Fruit fly (Drosophila melanogaster) whole organism, embryonic: ENCODE measurements around the gene CG45065.

ENCODE experiments used
- CG10147 ChIP-seq: fragments of 200-800 bp; sonication (Bioruptor generic); optimal IDR thresholded peaks from 2 replicates; lab custom pipeline; 2019; ENCODE audit warnings: missing biosample characterization, mild to moderate bottlenecking, missing genetic modification characterization, moderate library complexity
- CG10366 ChIP-seq: fragments of 200-800 bp; sonication (Bioruptor generic); IDR thresholded peaks from 2 replicates; pipeline ENCODE4 v1.3.6; 2022; ENCODE audit warnings: missing biosample characterization, missing genetic modification characterization
- CG10565 ChIP-seq: fragments of 200-800 bp; sonication (Bioruptor generic); optimal IDR thresholded peaks from 3 replicates; lab custom pipeline; 2016; ENCODE audit warnings: missing biosample characterization, mild to moderate bottlenecking, missing genetic modification characterization
- CG12391 ChIP-seq: fragments of 200-800 bp; sonication (Bioruptor generic); optimal IDR thresholded peaks from 3 replicates; lab custom pipeline; 2018; ENCODE audit warnings: missing biosample characterization, mild to moderate bottlenecking, missing genetic modification characterization, moderate library complexity
- CG13296 ChIP-seq: fragments of 200-800 bp; sonication (Bioruptor generic); optimal IDR thresholded peaks from 3 replicates; lab custom pipeline; 2018; ENCODE audit warnings: missing biosample characterization, mild to moderate bottlenecking, missing genetic modification characterization
- CG17328 ChIP-seq: fragments of 200-800 bp; sonication (Bioruptor generic); IDR thresholded peaks from 2 replicates; pipeline ENCODE4 v1.3.6; 2022; ENCODE audit warnings: missing biosample characterization, missing genetic modification characterization
- CG2129 ChIP-seq: fragments of 200-800 bp; sonication (Bioruptor generic); IDR thresholded peaks from 2 replicates; pipeline ENCODE4 v1.3.6; 2022; ENCODE audit warnings: missing biosample characterization, missing genetic modification characterization; ENCODE audit not compliant: partially characterized antibody
- CG2202 ChIP-seq: fragments of 200-800 bp; sonication (Bioruptor generic); optimal IDR thresholded peaks from 2 replicates; lab custom pipeline; 2018; ENCODE audit warnings: missing biosample characterization, mild to moderate bottlenecking, missing genetic modification characterization
- CG2712 ChIP-seq: fragments of 200-800 bp; optimal IDR thresholded peaks from 3 replicates; lab custom pipeline; 2019; ENCODE audit warnings: missing biosample characterization, mild to moderate bottlenecking, missing genetic modification characterization, moderate library complexity
- CG2889 ChIP-seq: fragments of 200-800 bp; sonication (Bioruptor generic); IDR thresholded peaks from 3 replicates; pipeline ENCODE4 v1.3.6; 2022; ENCODE audit warnings: missing biosample characterization, missing genetic modification characterization
- CG30403 ChIP-seq: fragments of 200-800 bp; sonication (Bioruptor generic); optimal IDR thresholded peaks from 3 replicates; lab custom pipeline; 2016; ENCODE audit warnings: missing biosample characterization, missing genetic modification characterization
- CG30431 ChIP-seq: fragments of 200-800 bp; sonication (Bioruptor generic); optimal IDR thresholded peaks from 2 replicates; lab custom pipeline; 2017; ENCODE audit warnings: missing biosample characterization, missing genetic modification characterization
- CG31441 ChIP-seq: fragments of 200-800 bp; sonication (Bioruptor generic); IDR thresholded peaks from 2 replicates; pipeline ENCODE4 v1.3.6; 2022; ENCODE audit warnings: missing biosample characterization, missing genetic modification characterization
- CG3163 ChIP-seq: fragments of 200-800 bp; sonication (Bioruptor generic); optimal IDR thresholded peaks from 3 replicates; lab custom pipeline; 2016; ENCODE audit warnings: missing biosample characterization, missing genetic modification characterization
- CG32772 ChIP-seq: fragments of 200-800 bp; sonication (Bioruptor generic); IDR thresholded peaks from 2 replicates; pipeline ENCODE4 v1.3.6; 2022; ENCODE audit warnings: missing biosample characterization, missing genetic modification characterization
- CG34224 ChIP-seq: fragments of 200-800 bp; sonication (Bioruptor generic); IDR thresholded peaks from 3 replicates; pipeline ENCODE4 v1.3.6; 2022; ENCODE audit warnings: missing biosample characterization, missing genetic modification characterization; ENCODE audit not compliant: partially characterized antibody
- CG3995 ChIP-seq: fragments of 200-800 bp; sonication (Bioruptor generic); optimal IDR thresholded peaks from 3 replicates; lab custom pipeline; 2016; ENCODE audit warnings: missing biosample characterization, missing genetic modification characterization
- CG4404 ChIP-seq: fragments of 200-800 bp; sonication (Bioruptor generic); IDR thresholded peaks from 2 replicates; pipeline ENCODE4 v1.3.6; 2022; ENCODE audit warnings: missing biosample characterization, missing genetic modification characterization
- CG4617 ChIP-seq: fragments of 200-800 bp; sonication (Bioruptor generic); optimal IDR thresholded peaks from 3 replicates; lab custom pipeline; 2016; ENCODE audit warnings: missing biosample characterization, missing genetic modification characterization, borderline replicate concordance
- CG4707 ChIP-seq: fragments of 200-800 bp; sonication (Bioruptor generic); optimal IDR thresholded peaks from 2 replicates; lab custom pipeline; 2018; ENCODE audit warnings: missing biosample characterization, mild to moderate bottlenecking, missing genetic modification characterization, moderate library complexity
- CG6175 ChIP-seq: fragments of 200-800 bp; sonication (Bioruptor generic); IDR thresholded peaks from 3 replicates; pipeline ENCODE4 v1.3.6; 2022; ENCODE audit warnings: missing biosample characterization, missing genetic modification characterization
- CG8290 ChIP-seq, 3 experiments: fragments of 200-800 bp; sonication (Bioruptor generic); optimal IDR thresholded peaks; 2 replicates each; lab custom pipeline; 2016 to 2019; ENCODE audit warnings: missing biosample characterization in 3 of 3, missing genetic modification characterization in 3 of 3, mild to moderate bottlenecking in 2 of 3, moderate library complexity in 1 of 3
- CoRest ChIP-seq: fragments of 200-800 bp; sonication (Bioruptor generic); optimal IDR thresholded peaks from 3 replicates; lab custom pipeline; 2018; ENCODE audit warnings: missing biosample characterization, mild to moderate bottlenecking, missing genetic modification characterization, moderate library complexity
- Dbx ChIP-seq: fragments of 200-800 bp; sonication (Bioruptor generic); IDR thresholded peaks from 3 replicates; pipeline ENCODE4 v1.3.6; 2022; ENCODE audit warnings: missing biosample characterization, missing genetic modification characterization
- Deaf1 ChIP-seq: fragments of 200-800 bp; optimal IDR thresholded peaks from 3 replicates; lab custom pipeline; 2019; ENCODE audit warnings: missing biosample characterization, mild to moderate bottlenecking, missing genetic modification characterization, moderate library complexity
- Dfd ChIP-seq, 2 experiments: fragments of >200 bp; optimal IDR thresholded peaks; 2 replicates each; lab custom pipeline; 2017; ENCODE audit warnings: missing biosample characterization in 2 of 2, missing genetic modification characterization in 2 of 2
- Doc2 ChIP-seq: fragments of 200-800 bp; sonication (Bioruptor generic); IDR thresholded peaks from 2 replicates; pipeline ENCODE4 v1.3.6; 2022; ENCODE audit warnings: missing biosample characterization, missing genetic modification characterization
- E2f2 ChIP-seq: fragments of 200-800 bp; sonication (Bioruptor generic); IDR thresholded peaks from 2 replicates; pipeline ENCODE4 v1.3.6; 2022; ENCODE audit warnings: missing biosample characterization, missing genetic modification characterization
- Fer3 ChIP-seq: fragments of 200-800 bp; sonication (Bioruptor generic); optimal IDR thresholded peaks from 2 replicates; lab custom pipeline; 2018; ENCODE audit warnings: missing biosample characterization, mild to moderate bottlenecking, missing genetic modification characterization, moderate library complexity
- GATAe ChIP-seq: fragments of 200-800 bp; sonication (Bioruptor generic); conservative IDR thresholded peaks from 2 replicates; pipeline ENCODE4 v1.3.6; 2022; ENCODE audit warnings: missing biosample characterization, missing genetic modification characterization
- Gug ChIP-seq: fragments of 200-800 bp; sonication (Bioruptor generic); IDR thresholded peaks from 4 replicates; pipeline ENCODE4 v1.3.6; 2022; ENCODE audit warnings: missing biosample characterization, missing genetic modification characterization
- Hr51 ChIP-seq, 2 experiments: fragments of 200-800 bp; sonication (Bioruptor generic); optimal IDR thresholded peaks; 2 replicates in 1 of 2; 3 replicates in 1 of 2; lab custom pipeline; 2016 to 2018; ENCODE audit warnings: missing biosample characterization in 2 of 2, missing genetic modification characterization in 2 of 2, mild to moderate bottlenecking in 1 of 2, moderate library complexity in 1 of 2
- MBD-R2 ChIP-seq: fragments of 200-800 bp; sonication (Bioruptor generic); IDR thresholded peaks from 2 replicates; pipeline ENCODE4 v1.3.6; 2022; ENCODE audit warnings: missing biosample characterization, missing genetic modification characterization
- MESR4 ChIP-seq: fragments of 200-800 bp; sonication (Bioruptor generic); optimal IDR thresholded peaks from 2 replicates; lab custom pipeline; 2018; ENCODE audit warnings: missing biosample characterization, mild to moderate bottlenecking, missing genetic modification characterization, moderate library complexity
- Oaz ChIP-seq: fragments of 200-800 bp; sonication (Bioruptor generic); IDR thresholded peaks from 2 replicates; pipeline ENCODE4 v1.3.6; 2022; ENCODE audit warnings: missing biosample characterization, missing genetic modification characterization
- Trl ChIP-seq, 3 experiments: fragments of >200 bp in 2 of 3; fragments of 200-800 bp in 1 of 3; sonication (Bioruptor generic) in 1 of 3; optimal IDR thresholded peaks; 2 replicates in 1 of 3; 3 replicates in 2 of 3; lab custom pipeline; 2016 to 2017; ENCODE audit warnings: missing biosample characterization in 1 of 3, missing genetic modification characterization in 1 of 3
- Xbp1 ChIP-seq: fragments of 200-800 bp; sonication (Bioruptor generic); optimal IDR thresholded peaks from 3 replicates; lab custom pipeline; 2016; ENCODE audit warnings: missing biosample characterization, mild to moderate bottlenecking, missing genetic modification characterization
- abd-A ChIP-seq: fragments of 200-800 bp; sonication (Bioruptor generic); optimal IDR thresholded peaks from 3 replicates; lab custom pipeline; 2019; ENCODE audit warnings: missing biosample characterization, mild to moderate bottlenecking, missing genetic modification characterization, moderate library complexity
- ac ChIP-seq: fragments of 200-800 bp; sonication (Bioruptor generic); optimal IDR thresholded peaks from 3 replicates; lab custom pipeline; 2017; ENCODE audit warnings: missing biosample characterization, mild to moderate bottlenecking, missing genetic modification characterization
- amos ChIP-seq: fragments of 200-800 bp; sonication (Bioruptor generic); IDR thresholded peaks from 2 replicates; pipeline ENCODE4 v1.3.6; 2022; ENCODE audit warnings: missing biosample characterization, missing genetic modification characterization; ENCODE audit not compliant: partially characterized antibody
- cato ChIP-seq: fragments of 200-800 bp; sonication (Bioruptor generic); optimal IDR thresholded peaks from 2 replicates; lab custom pipeline; 2016; ENCODE audit warnings: missing biosample characterization, missing genetic modification characterization, borderline replicate concordance
- dm ChIP-seq: fragments of 200-800 bp; sonication (Bioruptor generic); optimal IDR thresholded peaks from 3 replicates; lab custom pipeline; 2016; ENCODE audit warnings: missing biosample characterization, missing genetic modification characterization
- emc ChIP-seq: fragments of 200-800 bp; sonication (Bioruptor generic); optimal IDR thresholded peaks from 2 replicates; lab custom pipeline; 2016; ENCODE audit warnings: missing biosample characterization, missing genetic modification characterization
- esg ChIP-seq: fragments of 200-800 bp; sonication (Bioruptor generic); conservative IDR thresholded peaks from 2 replicates; pipeline ENCODE4 v1.3.6; 2022; ENCODE audit warnings: missing biosample characterization, missing genetic modification characterization
- fru ChIP-seq: fragments of >200 bp; optimal IDR thresholded peaks from 2 replicates; lab custom pipeline; 2017
- gsb ChIP-seq: fragments of 200-800 bp; sonication (Bioruptor generic); IDR thresholded peaks from 2 replicates; pipeline ENCODE4 v1.3.6; 2022; ENCODE audit warnings: missing biosample characterization, missing genetic modification characterization
- ken ChIP-seq: fragments of 200-800 bp; sonication (Bioruptor generic); IDR thresholded peaks from 3 replicates; pipeline ENCODE4 v1.3.6; 2022; ENCODE audit warnings: missing biosample characterization, missing genetic modification characterization
- p53 ChIP-seq: fragments of 200-800 bp; sonication (Bioruptor generic); optimal IDR thresholded peaks from 2 replicates; lab custom pipeline; 2016; ENCODE audit warnings: missing biosample characterization, missing genetic modification characterization
- sens ChIP-seq: fragments of 200-800 bp; sonication (Bioruptor generic); peaks from one replicate; lab custom pipeline; 2016; ENCODE audit warnings: missing biosample characterization, missing genetic modification characterization
- zf30C ChIP-seq: fragments of 200-800 bp; sonication (Bioruptor generic); optimal IDR thresholded peaks from 3 replicates; lab custom pipeline; 2018; ENCODE audit warnings: missing biosample characterization, mild to moderate bottlenecking, missing genetic modification characterization

Gene CG45065

dm6 chrX:14839047-14839446 lies 43.3 kb downstream of the CG45065 start, which contains the start of the genes CG32590 and Flo2 (continued):
- peak; percentile 74 for TF ChIP-seq CoRest (tag; lab: Kevin White, UChicago)
- peak; percentile 3 for TF ChIP-seq CG3995 (GFP tag; lab: Kevin White, UChicago)
- TF ChIP-seq zf30C: no peak
- TF ChIP-seq abd-A: no peak
- TF ChIP-seq Trl (optimal IDR thresholded peaks at IDR 0.05; lab: Kevin White, UChicago): no peak
- TF ChIP-seq Trl (GFP tag; optimal IDR thresholded peaks at IDR 0.05; lab: Kevin White, UChicago): peak; percentile 56
- TF ChIP-seq MBD-R2 (GFP tag; lab: Robert Waterston, UW): peak; percentile 75
- TF ChIP-seq esg (GFP tag; lab: Robert Waterston, UW): peak; percentile 80
- TF ChIP-seq Dbx (GFP tag; lab: Robert Waterston, UW): peak; percentile 94
- peak; percentile 35 for TF ChIP-seq p53 (GFP tag; lab: Kevin White, UChicago)
- TF ChIP-seq CG10366 (GFP tag; lab: Robert Waterston, UW): peak; percentile 69
- TF ChIP-seq CG4617 (GFP tag; lab: Kevin White, UChicago): peak; percentile 56
- no peak for TF ChIP-seq CG10565
- TF ChIP-seq CG34224: peak; percentile 98
- TF ChIP-seq Deaf1 (tag; lab: Kevin White, UChicago): peak; percentile 52
- peak; percentile 78 for TF ChIP-seq CG4404 (GFP tag; lab: Robert Waterston, UW)
- peak; percentile 79 for TF ChIP-seq ken (GFP tag; lab: Robert Waterston, UW)
- TF ChIP-seq CG17328 (GFP tag; lab: Robert Waterston, UW): peak; percentile 70
- TF ChIP-seq GATAe (GFP tag; lab: Robert Waterston, UW): no peak; the same call in 1 of the 2 replicates
- 0 out of 2 replicates have a peak, but pooled peaks have one; percentile 22 for TF ChIP-seq Doc2 (GFP tag; lab: Robert Waterston, UW)
- peak; percentile 13 for TF ChIP-seq emc (GFP tag; lab: Kevin White, UChicago)
- TF ChIP-seq E2f2: peak; percentile 63
- TF ChIP-seq CG4707: no peak
- TF ChIP-seq gsb: 0 out of 2 replicates have a peak, but pooled peaks have one; percentile 25
- TF ChIP-seq CG2129 (GFP tag; lab: Robert Waterston, UW): peak; percentile 92
- no peak for TF ChIP-seq Dfd (GFP tag; optimal IDR thresholded peaks at IDR 0.05; lab: Kevin White, UChicago)
- peak; percentile 69; the same call in 2 of the 3 replicates for TF ChIP-seq CG2889
- TF ChIP-seq CG8290 (GFP tag; optimal IDR thresholded peaks at IDR 0.05; lab: Kevin White, UChicago): peak; percentile 78
- TF ChIP-seq CG8290 (tag; optimal IDR thresholded peaks at IDR 0.05; lab: Kevin White, UChicago): peak; percentile 54 to 78
- peak; percentile 72; the same call in 1 of the 2 replicates for TF ChIP-seq Oaz (GFP tag; lab: Robert Waterston, UW)
- TF ChIP-seq CG13296 (GFP tag; lab: Kevin White, UChicago): peak; percentile 61
- no peak for TF ChIP-seq CG30431 (GFP tag; lab: Kevin White, UChicago)
- TF ChIP-seq Gug (GFP tag; lab: Robert Waterston, UW): peak; percentile 73
- TF ChIP-seq CG32772: peak; percentile 82
- peak; percentile 69 for TF ChIP-seq Fer3 (tag; lab: Kevin White, UChicago)
- TF ChIP-seq cato (GFP tag; lab: Kevin White, UChicago): peak; percentile 50
- peak; percentile 80 for TF ChIP-seq CG2712
- peak; percentile 96 for TF ChIP-seq sens (GFP tag; lab: Kevin White, UChicago)
- TF ChIP-seq MESR4 (GFP tag; lab: Kevin White, UChicago): peak; percentile 25
- TF ChIP-seq CG6175 (GFP tag; lab: Robert Waterston, UW): peak; percentile 68; the same call in 2 of the 3 replicates
- peak; percentile 62 for TF ChIP-seq CG10147 (GFP tag; lab: Kevin White, UChicago)
- TF ChIP-seq CG30403: peak; percentile 84
- TF ChIP-seq amos (GFP tag; lab: Robert Waterston, UW): peak; percentile 92
- TF ChIP-seq CG31441 (GFP tag; lab: Robert Waterston, UW): peak; percentile 50; the same call in 1 of the 2 replicates
- TF ChIP-seq CG3163: no peak
- TF ChIP-seq ac (GFP tag; lab: Kevin White, UChicago): no peak
- TF ChIP-seq CG2202 (tag; lab: Kevin White, UChicago): peak; percentile 6
- TF ChIP-seq dm (GFP tag; lab: Kevin White, UChicago): peak; percentile 33
- TF ChIP-seq Hr51 (GFP tag; optimal IDR thresholded peaks at IDR 0.05; lab: Kevin White, UChicago): peak; percentile 39 to 74
- peak; percentile 89 for TF ChIP-seq CG12391 (tag; lab: Kevin White, UChicago)
- no peak for TF ChIP-seq fru
- peak; percentile 80 for TF ChIP-seq Xbp1
